Fruit fly (Drosophila melanogaster) whole organism, pupa: Measurements from ENCODE around the gene BG642312.

Experiments
- CG10348 ChIP-seq: fragments of 200-800 bp; sonication (Bioruptor generic); IDR thresholded peaks from 2 replicates; pipeline ENCODE4 v1.3.6; 2022; ENCODE audit warnings: missing biosample characterization, missing genetic modification characterization
- CG12605 ChIP-seq: fragments of 200-800 bp; sonication (Bioruptor generic); IDR thresholded peaks from 2 replicates; pipeline ENCODE4 v1.3.6; 2022; ENCODE audit warnings: missing biosample characterization, missing genetic modification characterization
- CG13204 ChIP-seq: fragments of 200-800 bp; sonication (Bioruptor generic); optimal IDR thresholded peaks from 2 replicates; lab custom pipeline; 2018; ENCODE audit warnings: missing biosample characterization, mild to moderate bottlenecking, missing genetic modification characterization, moderate library complexity
- CG14655 ChIP-seq: fragments of 200-800 bp; sonication (Bioruptor generic); optimal IDR thresholded peaks from 3 replicates; lab custom pipeline; 2017; ENCODE audit warnings: mild to moderate bottlenecking, missing biosample characterization, missing genetic modification reagents, missing genetic modification characterization
- CG15710 ChIP-seq: fragments of 200-800 bp; sonication (Bioruptor generic); optimal IDR thresholded peaks from 2 replicates; lab custom pipeline; 2018; ENCODE audit warnings: missing biosample characterization, mild to moderate bottlenecking, missing genetic modification characterization, moderate library complexity
- CG17806 ChIP-seq: fragments of 200-800 bp; sonication (Bioruptor generic); optimal IDR thresholded peaks from 2 replicates; lab custom pipeline; 2018; ENCODE audit warnings: missing biosample characterization, mild to moderate bottlenecking, missing genetic modification characterization, moderate library complexity
- CG32121 ChIP-seq: fragments of 200-800 bp; sonication (Bioruptor generic); IDR thresholded peaks from 2 replicates; pipeline ENCODE4 v1.3.6; 2022; ENCODE audit warnings: missing biosample characterization, missing genetic modification characterization
- CG34367 ChIP-seq: fragments of 200-800 bp; sonication (Bioruptor generic); optimal IDR thresholded peaks from 2 replicates; lab custom pipeline; 2018; ENCODE audit warnings: missing biosample characterization, mild to moderate bottlenecking, missing genetic modification characterization
- CG4496 ChIP-seq: fragments of 200-800 bp; sonication (Bioruptor generic); IDR thresholded peaks from 3 replicates; pipeline ENCODE4 v1.3.6; 2022; ENCODE audit warnings: missing biosample characterization, missing genetic modification characterization
- CG8159 ChIP-seq: fragments of 200-800 bp; sonication (Bioruptor generic); optimal IDR thresholded peaks from 3 replicates; lab custom pipeline; 2018; ENCODE audit warnings: missing biosample characterization, mild to moderate bottlenecking, missing genetic modification characterization, moderate library complexity
- CG8301 ChIP-seq: fragments of 200-800 bp; sonication (Bioruptor generic); optimal IDR thresholded peaks from 2 replicates; lab custom pipeline; 2018; ENCODE audit warnings: missing biosample characterization, mild to moderate bottlenecking, missing genetic modification characterization
- CG9948 ChIP-seq: fragments of 200-800 bp; sonication (Bioruptor generic); optimal IDR thresholded peaks from 2 replicates; lab custom pipeline; 2018; ENCODE audit warnings: missing biosample characterization, mild to moderate bottlenecking, missing genetic modification characterization, moderate library complexity
- D1 ChIP-seq: fragments of 200-800 bp; sonication (Bioruptor generic); optimal IDR thresholded peaks from 2 replicates; lab custom pipeline; 2018; ENCODE audit warnings: missing biosample characterization, mild to moderate bottlenecking, missing genetic modification characterization, moderate library complexity
- EcR ChIP-seq: fragments of 200-800 bp; sonication (Bioruptor generic); optimal IDR thresholded peaks from 3 replicates; lab custom pipeline; 2019; ENCODE audit warnings: missing biosample characterization, missing genetic modification characterization, mild to moderate bottlenecking, moderate library complexity, missing genetic modification reagents
- Ets98B ChIP-seq: fragments of 200-800 bp; sonication (Bioruptor generic); IDR thresholded peaks from 2 replicates; pipeline ENCODE4 v1.3.6; 2022; ENCODE audit warnings: missing biosample characterization, missing genetic modification characterization
- Pif1A ChIP-seq: fragments of 200-800 bp; sonication (Bioruptor generic); optimal IDR thresholded peaks from 3 replicates; lab custom pipeline; 2016; ENCODE audit warnings: missing biosample characterization, missing genetic modification characterization
- Pif1B ChIP-seq: fragments of 200-800 bp; sonication (Bioruptor generic); optimal IDR thresholded peaks from 3 replicates; lab custom pipeline; 2016; ENCODE audit warnings: missing biosample characterization, missing genetic modification characterization
- Snoo ChIP-seq: fragments of 200-800 bp; sonication (Bioruptor generic); optimal IDR thresholded peaks from 3 replicates; lab custom pipeline; 2017; ENCODE audit warnings: missing biosample characterization, mild to moderate bottlenecking, missing genetic modification characterization, inconsistent platforms
- fd96Ca ChIP-seq: fragments of 200-800 bp; sonication (Bioruptor generic); IDR thresholded peaks from 3 replicates; pipeline ENCODE4 v1.3.6; 2022; ENCODE audit warnings: missing biosample characterization, missing genetic modification characterization
- gl ChIP-seq: fragments of 200-800 bp; sonication (Bioruptor generic); optimal IDR thresholded peaks from 2 replicates; lab custom pipeline; 2018; ENCODE audit warnings: missing biosample characterization, mild to moderate bottlenecking, missing genetic modification characterization
- rn ChIP-seq: fragments of 200-800 bp; sonication (Bioruptor generic); IDR thresholded peaks from 2 replicates; pipeline ENCODE4 v1.3.6; 2022; ENCODE audit warnings: missing biosample characterization, missing genetic modification characterization

Gene BG642312

dm6 chr3L:6262076-6262504 is 28.9 kb upstream of the BG642312 start:
- TF ChIP-seq CG8301 (tag; lab: Kevin White, UChicago) (no peak), CG14655 (GFP tag; lab: Kevin White, UChicago) (no peak), EcR (peak; percentile 22), D1 (no peak), CG10348 (GFP tag; lab: Robert Waterston, UW) (no peak), Pif1B (GFP tag; lab: Kevin White, UChicago) (no peak)

dm6 chr3L:6261230-6261629 is 28.0 kb upstream of the BG642312 start:
- TF ChIP-seq Pif1B (GFP tag; lab: Kevin White, UChicago) (no peak), CG12605 (GFP tag; lab: Robert Waterston, UW) (no peak), CG14655 (GFP tag; lab: Kevin White, UChicago) (no peak), CG34367 (tag; lab: Kevin White, UChicago) (no peak), rn (GFP tag; lab: Robert Waterston, UW) (no peak), CG17806 (tag; lab: Kevin White, UChicago) (no peak), Pif1A (no peak), CG32121 (GFP tag; lab: Robert Waterston, UW) (no peak), CG8159 (no peak), gl (tag; lab: Kevin White, UChicago) (no peak), CG8301 (tag; lab: Kevin White, UChicago) (no peak), EcR (no peak), Ets98B (GFP tag; lab: Robert Waterston, UW) (no peak)

- TF ChIP-seq CG17806 (tag; lab: Kevin White, UChicago) (no peak), CG9948 (tag; lab: Kevin White, UChicago) (no peak), Ets98B (GFP tag; lab: Robert Waterston, UW) (no peak), rn (GFP tag; lab: Robert Waterston, UW) (no peak), fd96Ca (GFP tag; lab: Robert Waterston, UW) (no peak), CG10348 (GFP tag; lab: Robert Waterston, UW) (no peak), CG12605 (GFP tag; lab: Robert Waterston, UW) (no peak), CG13204 (GFP tag; lab: Kevin White, UChicago) (no peak), CG32121 (GFP tag; lab: Robert Waterston, UW) (no peak), EcR (no peak), CG4496 (GFP tag; lab: Robert Waterston, UW) (no peak), CG14655 (GFP tag; lab: Kevin White, UChicago) (no peak), CG8301 (tag; lab: Kevin White, UChicago) (no peak), gl (tag; lab: Kevin White, UChicago) (no peak), D1 (no peak), CG8159 (no peak), Snoo (tag; lab: Kevin White, UChicago) (no peak), Pif1B (GFP tag; lab: Kevin White, UChicago) (no peak)
Measured at dm6 chr3L:6258660-6259059, 25.5 kb upstream of the BG642312 start, which contains the start of gene CG10163. TSS of gene CG10163 (minus strand) at chr3L:6258760.

dm6 chr3L:6256408-6257188 is 23.4 kb upstream of the BG642312 start, which contains the start of gene Best2:
TSS of gene Best2 (minus strand) at chr3L:6256665.
- TF ChIP-seq CG15710 (tag; lab: Kevin White, UChicago) (peak; percentile 92), CG8159 (peak; percentile 94), CG14655 (GFP tag; lab: Kevin White, UChicago) (peak; percentile 92), Pif1A (peak; percentile 90), gl (tag; lab: Kevin White, UChicago) (peak; percentile 63), CG17806 (tag; lab: Kevin White, UChicago) (peak; percentile 87), CG4496 (GFP tag; lab: Robert Waterston, UW) (peak; percentile 92), CG9948 (tag; lab: Kevin White, UChicago) (peak; percentile 90), Ets98B (GFP tag; lab: Robert Waterston, UW) (peak; percentile 86), D1 (peak; percentile 75), Pif1B (GFP tag; lab: Kevin White, UChicago) (peak; percentile 86), CG13204 (GFP tag; lab: Kevin White, UChicago) (peak; percentile 71), CG8301 (tag; lab: Kevin White, UChicago) (peak; percentile 86), CG12605 (GFP tag; lab: Robert Waterston, UW) (peak; percentile 84), EcR (peak; percentile 2), Snoo (tag; lab: Kevin White, UChicago) (peak; percentile 93), CG32121 (GFP tag; lab: Robert Waterston, UW) (peak; percentile 95), CG10348 (GFP tag; lab: Robert Waterston, UW) (peak; percentile 79), rn (GFP tag; lab: Robert Waterston, UW) (peak; percentile 90), fd96Ca (GFP tag; lab: Robert Waterston, UW) (peak; percentile 47; the same call in 2 of the 3 replicates), CG34367 (tag; lab: Kevin White, UChicago) (peak; percentile 81)

- TF ChIP-seq CG8301 (tag; lab: Kevin White, UChicago): peak; percentile 7
- no peak for TF ChIP-seq CG14655 (GFP tag; lab: Kevin White, UChicago)
- TF ChIP-seq CG12605 (GFP tag; lab: Robert Waterston, UW): no peak
- no peak for TF ChIP-seq Ets98B (GFP tag; lab: Robert Waterston, UW)
- TF ChIP-seq CG13204 (GFP tag; lab: Kevin White, UChicago): no peak
- TF ChIP-seq rn (GFP tag; lab: Robert Waterston, UW): no peak
- TF ChIP-seq CG15710 (tag; lab: Kevin White, UChicago): no peak
- TF ChIP-seq, all 21 proteins: peak for 1
Measured at dm6 chr3L:6254427-6255105, 21.4 kb upstream of the BG642312 start.
